Worm (Caenorhabditis elegans): ENCODE results near the gene C47A4.1.

C47A4.1 gene

DNA sequence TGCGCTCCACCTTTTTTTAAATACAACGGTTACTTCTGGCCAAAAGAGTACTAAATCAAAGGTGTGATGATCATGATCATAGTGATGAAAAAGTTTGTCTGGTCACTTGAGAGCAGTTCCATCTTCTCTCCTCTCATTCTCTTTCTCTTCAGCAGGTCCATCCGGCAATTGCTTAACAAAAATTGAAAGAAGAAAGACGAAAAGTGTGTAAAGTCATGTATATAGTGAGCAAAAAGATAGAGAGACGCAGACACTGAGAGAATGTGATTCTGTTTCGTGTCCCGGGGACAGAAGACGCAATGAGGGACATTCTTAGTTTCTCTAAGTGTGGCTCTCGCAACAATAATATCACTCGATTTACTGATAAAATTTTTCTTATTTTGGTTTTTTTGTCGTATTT, 32.6 kb upstream of the C47A4.1 start:
- no peak for TF ChIP-seq nhr-43 (tag; optimal IDR thresholded peaks at IDR 0.05; ENCODE audit: poor library complexity, severe bottlenecking)
- TF ChIP-seq nfya-1 (tag; optimal IDR thresholded peaks at IDR 0.05; ENCODE audit: insufficient read depth) = peak; percentile 2
- TF ChIP-seq fos-1 (tag; optimal IDR thresholded peaks at IDR 0.05) = no peak
- TF ChIP-seq ztf-4 (tag; optimal IDR thresholded peaks at IDR 0.05) = no peak
- no peak for TF ChIP-seq nhr-67 (tag; optimal IDR thresholded peaks at IDR 0.05)
- TF ChIP-seq nhr-237 (tag; optimal IDR thresholded peaks at IDR 0.05) = no peak
- no peak for TF ChIP-seq skn-1 (tag; optimal IDR thresholded peaks at IDR 0.05)

DNA sequence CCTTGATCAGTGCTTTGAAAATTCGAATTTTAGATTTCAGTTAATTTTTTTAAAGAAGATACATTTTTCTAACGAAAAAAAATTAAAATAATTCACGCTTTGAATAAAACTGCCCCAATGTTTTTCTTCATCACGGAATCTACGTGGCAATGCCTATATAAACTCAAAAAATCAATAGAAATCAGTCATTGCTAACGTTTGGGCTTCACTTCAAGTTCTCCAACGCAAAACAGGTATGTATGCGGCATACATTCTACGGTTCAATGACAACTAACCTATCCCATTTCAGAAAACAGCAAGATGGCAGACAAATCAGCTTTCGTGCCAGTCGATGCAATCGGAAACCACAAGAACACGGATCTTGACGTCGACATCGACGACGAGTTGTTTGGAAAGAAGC, 29.2 kb upstream of the C47A4.1 start, which contains the start of gene C47A4.5:
TSS of gene C47A4.5 (plus strand) at position 301 of the 400 bp plus-strand sequence.
- TF ChIP-seq mdl-1 (tag; optimal IDR thresholded peaks at IDR 0.05) (no peak), daf-12 (tag; optimal IDR thresholded peaks at IDR 0.05) (no peak), nhr-77 (tag; optimal IDR thresholded peaks at IDR 0.05) (no peak), tbx-2 (tag; optimal IDR thresholded peaks at IDR 0.05) (no peak), jun-1 (tag; optimal IDR thresholded peaks at IDR 0.05) (no peak)

DNA sequence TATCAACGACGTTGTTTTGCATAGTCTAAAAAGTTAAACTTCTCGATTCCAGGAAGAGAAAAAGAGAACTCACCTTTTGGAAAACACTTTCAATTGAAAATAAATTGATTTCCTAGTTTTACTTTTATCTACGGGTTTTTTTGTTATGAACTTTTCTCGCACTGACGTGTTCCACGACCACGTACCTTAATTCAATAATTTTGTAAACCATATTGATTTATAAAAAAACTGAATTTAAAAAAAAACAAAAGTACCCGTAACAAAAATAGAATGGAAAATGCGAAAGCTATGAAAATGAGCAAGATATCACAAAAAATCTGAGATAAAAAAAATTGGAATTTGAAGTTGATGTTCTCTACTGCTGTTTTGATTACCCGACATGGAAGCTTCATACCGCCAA, 26.1 kb upstream of the C47A4.1 start, which contains the start of gene C47A4.3:
TSS of gene C47A4.3 (minus strand) at position 101 of the 400 bp plus-strand sequence.
- no peak for TF ChIP-seq nhr-237 (tag; optimal IDR thresholded peaks at IDR 0.05)
- TF ChIP-seq unc-39 (tag; optimal IDR thresholded peaks at IDR 0.05) = no peak
- no peak for TF ChIP-seq mml-1 (tag; optimal IDR thresholded peaks at IDR 0.05)
- TF ChIP-seq fkh-2 (tag; optimal IDR thresholded peaks at IDR 0.05) = no peak
- no peak for TF ChIP-seq pha-4 (tag; optimal IDR thresholded peaks at IDR 0.05)
- TF ChIP-seq tbx-2 (tag; optimal IDR thresholded peaks at IDR 0.05) = no peak
- no peak for TF ChIP-seq nhr-28 (tag; optimal IDR thresholded peaks at IDR 0.05)
- no peak for TF ChIP-seq snpc-4 (tag; optimal IDR thresholded peaks at IDR 0.05)
- TF ChIP-seq hmg-11 (tag; optimal IDR thresholded peaks at IDR 0.05) = no peak
- no peak for TF ChIP-seq jun-1 (tag; optimal IDR thresholded peaks at IDR 0.05)
- TF ChIP-seq nhr-11 (tag; optimal IDR thresholded peaks at IDR 0.05) = no peak
- no peak for TF ChIP-seq elt-1 (tag; optimal IDR thresholded peaks at IDR 0.05)
- TF ChIP-seq lin-39 (tag; optimal IDR thresholded peaks at IDR 0.05) = no peak
- TF ChIP-seq ama-1 (optimal IDR thresholded peaks at IDR 0.05) = no peak
- TF ChIP-seq nhr-23 (tag; optimal IDR thresholded peaks at IDR 0.05) = no peak
- TF ChIP-seq R02D3.7 (tag; optimal IDR thresholded peaks at IDR 0.05) = no peak
- no peak for TF ChIP-seq ztf-11 (tag; optimal IDR thresholded peaks at IDR 0.05)
- no peak for TF ChIP-seq lin-15B (tag; optimal IDR thresholded peaks at IDR 0.05)
- TF ChIP-seq zag-1 (tag; optimal IDR thresholded peaks at IDR 0.05) = no peak
- no peak for TF ChIP-seq nhr-77 (tag; optimal IDR thresholded peaks at IDR 0.05)

DNA sequence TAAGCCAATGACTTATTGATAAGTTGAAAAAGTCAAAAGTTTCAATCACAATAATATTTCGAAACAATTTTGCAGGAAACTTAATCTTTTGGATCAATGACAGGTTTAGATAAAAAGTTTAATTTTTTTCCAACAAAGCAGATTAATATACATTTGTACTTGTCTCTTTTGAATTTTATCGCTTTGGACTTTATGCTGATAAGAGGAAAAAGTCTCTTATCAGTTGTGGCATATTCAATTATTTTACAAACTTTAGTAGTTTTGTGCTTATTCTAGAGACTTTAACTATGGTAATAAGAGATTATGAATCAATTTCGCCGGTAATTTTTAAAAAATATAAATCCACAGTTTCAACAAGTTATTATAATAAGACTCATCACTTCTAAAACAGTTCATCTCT, 11.7 kb upstream of the C47A4.1 start:
- TF ChIP-seq elt-2 (tag; optimal IDR thresholded peaks at IDR 0.05) (peak; percentile 94), pqm-1 (tag; optimal IDR thresholded peaks at IDR 0.05) (peak; percentile 82), ZK546.5 (tag; optimal IDR thresholded peaks at IDR 0.05) (no peak)

DNA sequence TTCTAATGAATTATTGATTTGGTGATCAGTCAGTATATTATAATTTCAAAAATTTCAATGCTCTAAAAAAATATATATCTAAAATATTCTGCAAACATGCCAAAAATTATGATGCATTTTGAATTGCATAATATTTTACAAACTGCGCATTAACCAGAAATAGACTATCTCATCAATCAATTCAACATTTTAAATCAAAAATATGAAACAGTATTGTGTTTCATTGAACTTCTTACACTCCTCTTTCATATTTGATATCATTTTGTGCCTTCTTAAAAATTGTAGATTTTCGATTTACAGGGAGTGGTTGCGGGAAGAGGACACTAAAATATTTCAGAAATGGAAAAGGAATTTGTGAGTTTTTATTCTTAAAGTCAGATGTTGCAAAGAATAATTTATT, 10.5 kb upstream of the C47A4.1 start, which contains the start of gene ent-4:
TSS of gene ent-4 (plus strand) at position 301 of the 400 bp plus-strand sequence.
- no peak for TF ChIP-seq ztf-11 (tag; optimal IDR thresholded peaks at IDR 0.05)
- TF ChIP-seq eor-1 (tag; optimal IDR thresholded peaks at IDR 0.05) = no peak
- no peak for TF ChIP-seq nhr-76 (tag; optimal IDR thresholded peaks at IDR 0.05)
- no peak for TF ChIP-seq R02D3.7 (tag; optimal IDR thresholded peaks at IDR 0.05)
- no peak for TF ChIP-seq ztf-4 (tag; optimal IDR thresholded peaks at IDR 0.05)
- no peak for TF ChIP-seq sea-2 (GFP tag; optimal IDR thresholded peaks at IDR 0.05)
- no peak for TF ChIP-seq lin-15B (tag; optimal IDR thresholded peaks at IDR 0.05)
- no peak for TF ChIP-seq aly-2 (tag; optimal IDR thresholded peaks at IDR 0.05)
- TF ChIP-seq zag-1 (tag; optimal IDR thresholded peaks at IDR 0.05) = no peak
- TF ChIP-seq nhr-28 (tag; optimal IDR thresholded peaks at IDR 0.05) = no peak
- TF ChIP-seq egl-5 (tag; optimal IDR thresholded peaks at IDR 0.05) = no peak
- TF ChIP-seq elt-2 (tag; optimal IDR thresholded peaks at IDR 0.05) = no peak
- TF ChIP-seq unc-62 (GFP tag; optimal IDR thresholded peaks at IDR 0.05) = no peak
